Fruit fly (Drosophila melanogaster): Measurements from ENCODE around the gene Vtld.

Vtld gene

DNA sequence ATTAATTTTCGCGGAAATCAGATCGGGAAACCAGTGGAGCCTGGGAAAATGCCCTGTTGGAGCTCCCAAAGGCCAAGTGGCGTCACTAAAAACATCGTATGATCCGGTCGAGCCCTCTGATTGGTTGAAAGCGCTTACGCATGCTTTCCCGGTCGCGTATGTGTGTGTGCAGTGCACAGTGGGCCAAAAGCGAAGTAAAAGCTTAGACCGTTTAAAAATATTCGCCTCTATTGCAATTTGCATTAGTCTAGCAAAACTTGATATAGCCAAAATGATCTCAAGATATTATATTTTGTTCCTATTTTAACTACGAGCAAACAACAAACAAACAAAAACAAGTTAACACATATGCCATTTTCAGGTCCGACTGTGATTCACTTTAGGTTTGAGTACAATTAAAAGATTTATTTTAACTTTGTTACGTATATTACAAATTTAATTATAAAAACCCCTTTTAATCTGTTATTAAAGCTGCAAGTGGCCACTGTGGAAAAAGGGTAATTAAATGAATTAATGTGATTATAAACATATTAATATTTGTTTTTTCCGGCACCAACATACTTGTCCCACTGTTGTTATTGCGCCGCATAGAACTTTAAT, 34.1 kb downstream of the Vtld start (continued):
- TF ChIP-seq CG7963 (GFP tag; IDR thresholded peaks at IDR 0.05; ENCODE audit: partially characterized antibody), result peak; percentile 35; the same call in 1 of the 3 replicates
- peak; percentile 87 for TF ChIP-seq CG17385 (GFP tag; optimal IDR thresholded peaks at IDR 0.05)
- peak; percentile 86 for TF ChIP-seq HHEX (GFP tag; optimal IDR thresholded peaks at IDR 0.05)
- 0 out of 2 replicates have a peak, but pooled peaks have one; percentile 28 for TF ChIP-seq ap (GFP tag; IDR thresholded peaks at IDR 0.05)
- peak; percentile 96 for TF ChIP-seq Ets65A (GFP tag)
- peak; percentile 90 for TF ChIP-seq lilli (GFP tag; optimal IDR thresholded peaks at IDR 0.05)
- peak; percentile 18; the same call in 1 of the 2 replicates for TF ChIP-seq tna (GFP tag; IDR thresholded peaks at IDR 0.05; ENCODE audit: partially characterized antibody)
- peak; percentile 87 for TF ChIP-seq PHDP (tag; optimal IDR thresholded peaks at IDR 0.05)
- TF ChIP-seq lola (GFP tag; optimal IDR thresholded peaks at IDR 0.05), result peak in 1 of 3 experiments; percentile 77
- no peak for TF ChIP-seq gt (GFP tag; IDR thresholded peaks at IDR 0.05)
- peak; percentile 54 for TF ChIP-seq CG12744 (GFP tag; optimal IDR thresholded peaks at IDR 0.05)
- TF ChIP-seq Opbp (GFP tag; IDR thresholded peaks at IDR 0.05; ENCODE audit: partially characterized antibody), result no peak
- peak; percentile 35; the same call in 2 of the 3 replicates for TF ChIP-seq CG14050 (GFP tag; IDR thresholded peaks at IDR 0.05)
- TF ChIP-seq so (GFP tag; IDR thresholded peaks at IDR 0.05), result peak; percentile 67
- TF ChIP-seq CG8281 (tag; optimal IDR thresholded peaks at IDR 0.05), result peak; percentile 69
- TF ChIP-seq CG9215 (GFP tag; IDR thresholded peaks at IDR 0.05), result peak; percentile 76
- TF ChIP-seq bsh (GFP tag; optimal IDR thresholded peaks at IDR 0.05), result peak; percentile 74 to 93
- peak; percentile 82 for TF ChIP-seq slbo (GFP tag; IDR thresholded peaks at IDR 0.05)
- TF ChIP-seq br (optimal IDR thresholded peaks at IDR 0.05), result no peak
- no peak for TF ChIP-seq CG8478 (optimal IDR thresholded peaks at IDR 0.05)
- no peak for TF ChIP-seq CG7745 (tag; optimal IDR thresholded peaks at IDR 0.05)
- peak; percentile 57 for TF ChIP-seq CG11247 (GFP tag; IDR thresholded peaks at IDR 0.05)
- peak; percentile 7; the same call in 1 of the 2 replicates for TF ChIP-seq Rx (GFP tag; IDR thresholded peaks at IDR 0.05)
- peak; percentile 69 for TF ChIP-seq Ada2b (GFP tag; IDR thresholded peaks at IDR 0.05)
- 0 out of 3 replicates have a peak, but pooled peaks have one; percentile 15 for TF ChIP-seq CG2889 (GFP tag; IDR thresholded peaks at IDR 0.05)
- TF ChIP-seq Dref (GFP tag; IDR thresholded peaks at IDR 0.05), result no peak; the same call in 1 of the 2 replicates
- peak; percentile 81; the same call in 2 of the 3 replicates for TF ChIP-seq dysf (GFP tag; IDR thresholded peaks at IDR 0.05)
- TF ChIP-seq fd64A (GFP tag; optimal IDR thresholded peaks at IDR 0.05), result peak; percentile 55
- peak; percentile 90 for TF ChIP-seq CG6765 (GFP tag; optimal IDR thresholded peaks at IDR 0.05)
- TF ChIP-seq CG30431 (GFP tag; optimal IDR thresholded peaks at IDR 0.05), result peak; percentile 52
- peak; percentile 76 for TF ChIP-seq zfh2 (GFP tag; optimal IDR thresholded peaks at IDR 0.05)
- peak; percentile 76 for TF ChIP-seq seq (GFP tag; IDR thresholded peaks at IDR 0.05)
- TF ChIP-seq CG17568 (GFP tag; optimal IDR thresholded peaks at IDR 0.05), result no peak
- TF ChIP-seq Ptx1 (GFP tag; IDR thresholded peaks at IDR 0.05), result peak; percentile 76
- peak; percentile 12 for TF ChIP-seq CG9876 (GFP tag; optimal IDR thresholded peaks at IDR 0.05)
- no peak for TF ChIP-seq MESR4 (GFP tag; optimal IDR thresholded peaks at IDR 0.05)
- peak; percentile 72 for TF ChIP-seq CG33557 (GFP tag; optimal IDR thresholded peaks at IDR 0.05)
- TF ChIP-seq Pdp1 (GFP tag; optimal IDR thresholded peaks at IDR 0.05), result peak; percentile 65 to 84
- TF ChIP-seq CG1603 (tag; optimal IDR thresholded peaks at IDR 0.05), result peak; percentile 69
- no peak for TF ChIP-seq dan (GFP tag; IDR thresholded peaks at IDR 0.05)
- peak; percentile 81 for TF ChIP-seq CG4707 (GFP tag; optimal IDR thresholded peaks at IDR 0.05)
- peak; percentile 66 to 89 for TF ChIP-seq Hr51 (GFP tag; optimal IDR thresholded peaks at IDR 0.05)
- TF ChIP-seq unpg (GFP tag; optimal IDR thresholded peaks at IDR 0.05), result peak; percentile 70
- peak; percentile 72 for TF ChIP-seq ems (GFP tag; optimal IDR thresholded peaks at IDR 0.05)
- TF ChIP-seq CG34422 (GFP tag; IDR thresholded peaks at IDR 0.05), result peak; percentile 83; the same call in 2 of the 3 replicates
- TF ChIP-seq nau (GFP tag; optimal IDR thresholded peaks at IDR 0.05), result no peak
- peak; percentile 44 for TF ChIP-seq CG17802 (tag; optimal IDR thresholded peaks at IDR 0.05)
- TF ChIP-seq CG2678 (tag; optimal IDR thresholded peaks at IDR 0.05), result peak; percentile 94
- peak; percentile 65 for TF ChIP-seq CrebB (tag; optimal IDR thresholded peaks at IDR 0.05)

Measured in whole organism, embryonic.